Worm (Caenorhabditis elegans) whole organism, L1 larva: Measurements from ENCODE around the gene F56D2.8.
A peak's percentile ranks its signal among the peaks of the same experiment; 100 is the strongest.

ENCODE experiments used
- C04F5.9 ChIP-seq: sonication (generic microtip); optimal IDR thresholded peaks from 2 replicates; lab custom pipeline; 2016; ENCODE audit warnings: missing genetic modification characterization, missing compliant biosample characterization
- C16A3.4 ChIP-seq: fragments of 150-350 bp; optimal IDR thresholded peaks from 2 replicates; lab custom pipeline; 2014; ENCODE audit warnings: missing biosample characterization, missing genetic modification characterization
- C34B4.2 ChIP-seq: sonication (generic microtip); optimal IDR thresholded peaks from 2 replicates; lab custom pipeline; 2017; ENCODE audit warnings: mild to moderate bottlenecking, missing genetic modification characterization, missing compliant biosample characterization
- Y116A8C.19 ChIP-seq: sonication (generic microtip); optimal IDR thresholded peaks from 2 replicates; lab custom pipeline; 2016; ENCODE audit warnings: missing compliant biosample characterization, missing genetic modification characterization, borderline replicate concordance
- aha-1 ChIP-seq: fragments of 150-350 bp; optimal IDR thresholded peaks from 2 replicates; lab custom pipeline; 2014; ENCODE audit warnings: missing biosample characterization, missing genetic modification characterization
- blmp-1 ChIP-seq: fragments of 150-350 bp; optimal IDR thresholded peaks from 2 replicates; lab custom pipeline; 2014; ENCODE audit warnings: missing biosample characterization, missing genetic modification characterization
- ceh-82 ChIP-seq, 3 experiments: fragments of 150-350 bp in 1 of 3; sonication (generic microtip) in 2 of 3; optimal IDR thresholded peaks; 2 replicates each; lab custom pipeline; 2014 to 2017; ENCODE audit warnings: missing biosample characterization in 3 of 3, missing genetic modification characterization in 3 of 3
- ces-1 ChIP-seq: fragments of 150-350 bp; optimal IDR thresholded peaks from 2 replicates; lab custom pipeline; 2014; ENCODE audit warnings: missing biosample characterization, missing genetic modification reagents, missing genetic modification characterization
- dsc-1 ChIP-seq: sonication (generic microtip); optimal IDR thresholded peaks from 2 replicates; lab custom pipeline; 2016; ENCODE audit warnings: mild to moderate bottlenecking, missing genetic modification characterization, missing compliant biosample characterization
- efl-1 ChIP-seq, 4 experiments: fragments of 150-350 bp; optimal IDR thresholded peaks in 3 of 4; peaks in 1 of 4; 1 replicate in 1 of 4; 2 replicates in 3 of 4; lab custom pipeline; 2014; ENCODE audit warnings: missing biosample characterization in 2 of 4, missing genetic modification characterization in 2 of 4, missing genetic modification reagents in 2 of 4
- egl-13 ChIP-seq: sonication (generic microtip); optimal IDR thresholded peaks from 2 replicates; lab custom pipeline; 2016; ENCODE audit warnings: missing genotype, missing genetic modification reagents, missing genetic modification characterization, missing compliant biosample characterization
- elt-2 ChIP-seq: sonication (generic microtip); optimal IDR thresholded peaks from 2 replicates; lab custom pipeline; 2016; ENCODE audit warnings: missing genetic modification characterization, mild to moderate bottlenecking, inconsistent platforms, missing compliant biosample characterization, missing genetic modification reagents
- elt-3 ChIP-seq, 6 experiments: fragments of 150-350 bp in 1 of 6; sonication (generic microtip); optimal IDR thresholded peaks; 2 replicates each; lab custom pipeline; 2017 to 2018; ENCODE audit warnings: missing biosample characterization in 6 of 6, missing genetic modification characterization in 6 of 6, inconsistent platforms in 1 of 6
- fkh-10 ChIP-seq: sonication (generic microtip); optimal IDR thresholded peaks from 2 replicates; lab custom pipeline; 2017; ENCODE audit warnings: missing biosample characterization, missing genetic modification reagents, missing genetic modification characterization
- fkh-8 ChIP-seq: sonication (generic microtip); optimal IDR thresholded peaks from 2 replicates; lab custom pipeline; 2016; ENCODE audit warnings: mild to moderate bottlenecking, missing genetic modification characterization, missing compliant biosample characterization
- fos-1 ChIP-seq: fragments of 150-350 bp; optimal IDR thresholded peaks from 2 replicates; lab custom pipeline; 2014; ENCODE audit warnings: missing biosample characterization, missing genetic modification characterization
- grh-1 ChIP-seq: fragments of 200-800 bp; sonication (Bioruptor generic); IDR thresholded peaks from 2 replicates; pipeline ENCODE4 v1.3.6; 2022; ENCODE audit warnings: missing genetic modification reagents, missing genetic modification characterization, missing compliant biosample characterization
- isw-1 ChIP-seq: fragments of 200-800 bp; sonication (Bioruptor generic); IDR thresholded peaks from 2 replicates; pipeline ENCODE4 v1.3.6; 2022; ENCODE audit warnings: missing genetic modification characterization, missing compliant biosample characterization
- jun-1 ChIP-seq: fragments of 150-350 bp; optimal IDR thresholded peaks from 2 replicates; lab custom pipeline; 2014; ENCODE audit warnings: missing biosample characterization, missing genetic modification reagents, missing genetic modification characterization
- lin-13 ChIP-seq: fragments of 150-350 bp; optimal IDR thresholded peaks from 2 replicates; lab custom pipeline; 2014; ENCODE audit warnings: missing biosample characterization, missing genetic modification reagents, missing genetic modification characterization
- lin-14 ChIP-seq: fragments of 200-800 bp; sonication (Bioruptor generic); optimal IDR thresholded peaks from 2 replicates; lab custom pipeline; 2018; ENCODE audit warnings: mild to moderate bottlenecking, missing genetic modification characterization, moderate library complexity, missing compliant biosample characterization
- lin-35 ChIP-seq, 2 experiments: fragments of 150-350 bp; optimal IDR thresholded peaks; 2 replicates each; lab custom pipeline; 2014; ENCODE audit warnings: missing biosample characterization in 2 of 2, missing genetic modification characterization in 2 of 2, missing genetic modification reagents in 2 of 2
- lin-39 ChIP-seq: fragments of 150-350 bp; optimal IDR thresholded peaks from 2 replicates; lab custom pipeline; 2014; ENCODE audit warnings: missing biosample characterization, missing genetic modification reagents, missing genetic modification characterization
- lsy-2 ChIP-seq, 2 experiments: fragments of 150-350 bp; optimal IDR thresholded peaks; 2 replicates each; lab custom pipeline; 2014; ENCODE audit warnings: missing biosample characterization in 2 of 2, missing genetic modification characterization in 2 of 2
- mdl-1 ChIP-seq, 2 experiments: fragments of 150-350 bp; optimal IDR thresholded peaks; 2 replicates each; lab custom pipeline; 2014 to 2017; ENCODE audit warnings: missing biosample characterization in 2 of 2, missing genetic modification characterization in 2 of 2, inconsistent platforms in 1 of 2
- mef-2 ChIP-seq: fragments of 150-350 bp; optimal IDR thresholded peaks from 2 replicates; lab custom pipeline; 2014; ENCODE audit warnings: missing biosample characterization, missing genetic modification characterization
- mep-1 ChIP-seq: fragments of 150-350 bp; optimal IDR thresholded peaks from 2 replicates; lab custom pipeline; 2014; ENCODE audit warnings: missing biosample characterization, missing genetic modification characterization
- nhr-11 ChIP-seq: fragments of 150-350 bp; optimal IDR thresholded peaks from 2 replicates; lab custom pipeline; 2014; ENCODE audit warnings: missing biosample characterization, missing genetic modification characterization
- nhr-19 ChIP-seq: fragments of 200-800 bp; sonication (Bioruptor generic); conservative IDR thresholded peaks from 2 replicates; pipeline ENCODE4 v1.3.6; 2022; ENCODE audit warnings: missing genetic modification characterization, missing compliant biosample characterization
- nhr-20 ChIP-seq: sonication (generic microtip); optimal IDR thresholded peaks from 2 replicates; lab custom pipeline; 2016; ENCODE audit warnings: mild to moderate bottlenecking, missing genetic modification characterization, missing compliant biosample characterization
- nhr-237 ChIP-seq: fragments of 150-350 bp; optimal IDR thresholded peaks from 2 replicates; lab custom pipeline; 2014; ENCODE audit warnings: missing biosample characterization, missing genetic modification characterization
- nhr-47 ChIP-seq: sonication (generic microtip); optimal IDR thresholded peaks from 2 replicates; lab custom pipeline; 2016; ENCODE audit warnings: mild to moderate bottlenecking, missing genetic modification characterization, moderate library complexity, missing compliant biosample characterization
- nhr-71 ChIP-seq: sonication (generic microtip); optimal IDR thresholded peaks from 2 replicates; lab custom pipeline; 2016; ENCODE audit warnings: mild to moderate bottlenecking, missing genetic modification characterization, moderate library complexity, missing compliant biosample characterization
- nhr-84 ChIP-seq: sonication (generic microtip); optimal IDR thresholded peaks from 2 replicates; lab custom pipeline; 2017; ENCODE audit warnings: missing biosample characterization, missing genetic modification characterization
- nhr-85 ChIP-seq: sonication (generic microtip); peaks from one replicate; lab custom pipeline; 2016; ENCODE audit warnings: missing genetic modification characterization, inconsistent platforms, missing compliant biosample characterization
- nhr-90 ChIP-seq: sonication (generic microtip); optimal IDR thresholded peaks from 2 replicates; lab custom pipeline; 2016; ENCODE audit warnings: mild to moderate bottlenecking, missing genetic modification characterization, missing compliant biosample characterization; ENCODE audit not compliant: poor library complexity
- pax-3 ChIP-seq: fragments of 200-800 bp; sonication (Bioruptor generic); optimal IDR thresholded peaks from 2 replicates; lab custom pipeline; 2018; ENCODE audit warnings: mild to moderate bottlenecking, missing genetic modification characterization, moderate library complexity, missing compliant biosample characterization
- pqm-1 ChIP-seq: sonication (generic microtip); optimal IDR thresholded peaks from 3 replicates; lab custom pipeline; 2017; ENCODE audit warnings: missing biosample characterization, missing genetic modification characterization
- snpc-4 ChIP-seq: fragments of 150-350 bp; optimal IDR thresholded peaks from 2 replicates; lab custom pipeline; 2014; ENCODE audit warnings: missing biosample characterization, missing genetic modification characterization
- sox-4 ChIP-seq: sonication (generic microtip); optimal IDR thresholded peaks from 2 replicates; lab custom pipeline; 2016; ENCODE audit warnings: missing genetic modification characterization, missing compliant biosample characterization
- swsn-7 ChIP-seq: sonication (generic microtip); optimal IDR thresholded peaks from 2 replicates; lab custom pipeline; 2016; ENCODE audit warnings: missing genetic modification characterization, missing compliant biosample characterization
- tlp-1 ChIP-seq: fragments of 150-350 bp; optimal IDR thresholded peaks from 2 replicates; lab custom pipeline; 2014; ENCODE audit warnings: missing biosample characterization, missing genetic modification characterization
- unc-62 ChIP-seq: fragments of 150-350 bp; optimal IDR thresholded peaks from 2 replicates; lab custom pipeline; 2014; ENCODE audit warnings: missing biosample characterization, missing genetic modification reagents, missing genetic modification characterization
- zag-1 ChIP-seq: fragments of 150-350 bp; optimal IDR thresholded peaks from 2 replicates; lab custom pipeline; 2014; ENCODE audit warnings: missing biosample characterization, missing genetic modification characterization
- zip-4 ChIP-seq: fragments of 200-800 bp; sonication (Bioruptor generic); optimal IDR thresholded peaks from 2 replicates; lab custom pipeline; 2018; ENCODE audit warnings: mild to moderate bottlenecking, missing genetic modification characterization, moderate library complexity, missing compliant biosample characterization
- ztf-4 ChIP-seq: fragments of 150-350 bp; optimal IDR thresholded peaks from 2 replicates; lab custom pipeline; 2014; ENCODE audit warnings: missing biosample characterization, missing genetic modification characterization

Gene F56D2.8

ce11 chrIII:5623418-5623817, 40.8 kb upstream of the F56D2.8 start (continued):
- TF ChIP-seq grh-1 (GFP tag; lab: Robert Waterston, UW) (no peak), pax-3 (tag; lab: Kevin White, UChicago) (no peak), blmp-1 (no peak), C34B4.2 (no peak), isw-1 (GFP tag; lab: Robert Waterston, UW) (no peak), mdl-1 (tag; optimal IDR thresholded peaks at IDR 0.05; lab: Kevin White, UChicago) (peak in 1 of 2 experiments; percentile 34), pqm-1 (tag; lab: Kevin White, UChicago) (no peak), elt-2 (no peak), sox-4 (tag; lab: Kevin White, UChicago) (no peak), tlp-1 (tag; lab: Kevin White, UChicago) (no peak), C04F5.9 (tag; lab: Kevin White, UChicago) (no peak), ces-1 (GFP tag; lab: Kevin White, UChicago) (no peak), lin-13 (GFP tag; lab: Kevin White, UChicago) (no peak), ztf-4 (tag; lab: Kevin White, UChicago) (no peak), fkh-10 (no peak), jun-1 (tag; lab: Kevin White, UChicago) (no peak)

ce11 chrIII:5622232-5623009, 39.8 kb upstream of the F56D2.8 start:
- TF ChIP-seq efl-1 (optimal IDR thresholded peaks at IDR 0.05; lab: Kevin White, UChicago), result no peak
- peak in 1 of 2 experiments; percentile 29 for TF ChIP-seq efl-1 (GFP tag; optimal IDR thresholded peaks at IDR 0.05 in 1 of 2; lab: Kevin White, UChicago)
- TF ChIP-seq lin-39 (tag; lab: Kevin White, UChicago), result no peak
- TF ChIP-seq mep-1, result peak; percentile 10
- peak; percentile 55 for TF ChIP-seq lin-14 (GFP tag; lab: Kevin White, UChicago)
- TF ChIP-seq nhr-71 (tag; lab: Kevin White, UChicago), result peak; percentile 8
- TF ChIP-seq Y116A8C.19 (tag; lab: Kevin White, UChicago), result no peak
- TF ChIP-seq nhr-47, result peak; percentile 0
- no peak for TF ChIP-seq zag-1 (tag; lab: Kevin White, UChicago)
- TF ChIP-seq C16A3.4 (tag; lab: Kevin White, UChicago), result no peak

ce11 chrIII:5621236-5621635, 38.6 kb upstream of the F56D2.8 start:
- TF ChIP-seq nhr-11 (tag; lab: Kevin White, UChicago), result peak; percentile 30
- no peak for TF ChIP-seq nhr-237 (tag; lab: Kevin White, UChicago)
- peak; percentile 63 for TF ChIP-seq jun-1 (tag; lab: Kevin White, UChicago)
- peak; percentile 90 for TF ChIP-seq fkh-8
- peak; percentile 49 to 75 (median 65) for TF ChIP-seq ceh-82 (tag; optimal IDR thresholded peaks at IDR 0.05; lab: Kevin White, UChicago)
- no peak for TF ChIP-seq fkh-10
- TF ChIP-seq fos-1 (tag; lab: Kevin White, UChicago), result peak; percentile 16
- TF ChIP-seq mdl-1 (tag; optimal IDR thresholded peaks at IDR 0.05; lab: Kevin White, UChicago), result peak in 1 of 2 experiments; percentile 46
- TF ChIP-seq unc-62 (GFP tag; lab: Kevin White, UChicago), result no peak
- TF ChIP-seq lin-14 (GFP tag; lab: Kevin White, UChicago), result peak; percentile 98
- TF ChIP-seq isw-1 (GFP tag; lab: Robert Waterston, UW), result peak; percentile 26; the same call in 1 of the 2 replicates
- TF ChIP-seq lsy-2 (tag; optimal IDR thresholded peaks at IDR 0.05; lab: Kevin White, UChicago), result peak; percentile 55 to 64
- no peak for TF ChIP-seq nhr-84 (tag; lab: Kevin White, UChicago)
- peak in 2 of 6 experiments; percentile 4 to 5 for TF ChIP-seq elt-3 (tag; optimal IDR thresholded peaks at IDR 0.05; lab: Kevin White, UChicago)
- peak; percentile 62 to 67 for TF ChIP-seq lin-35 (GFP tag; optimal IDR thresholded peaks at IDR 0.05; lab: Kevin White, UChicago)
- TF ChIP-seq swsn-7, result peak; percentile 63
- peak; percentile 44 for TF ChIP-seq nhr-19
- peak; percentile 33 for TF ChIP-seq ztf-4 (tag; lab: Kevin White, UChicago)
- TF ChIP-seq egl-13 (tag; lab: Kevin White, UChicago), result peak; percentile 70
- TF ChIP-seq nhr-90 (tag; lab: Kevin White, UChicago), result peak; percentile 2
- TF ChIP-seq nhr-20 (tag; lab: Kevin White, UChicago), result peak; percentile 62
- TF ChIP-seq aha-1 (tag; lab: Kevin White, UChicago), result no peak
- no peak for TF ChIP-seq zip-4 (GFP tag; lab: Kevin White, UChicago)
- peak; percentile 63 to 75 for TF ChIP-seq efl-1 (optimal IDR thresholded peaks at IDR 0.05; lab: Kevin White, UChicago)
- peak; percentile 42 to 93 for TF ChIP-seq efl-1 (GFP tag; optimal IDR thresholded peaks at IDR 0.05 in 1 of 2; lab: Kevin White, UChicago)
- TF ChIP-seq nhr-85, result peak; percentile 66
- TF ChIP-seq snpc-4 (tag; lab: Kevin White, UChicago), result peak; percentile 40
- peak; percentile 60 for TF ChIP-seq dsc-1 (tag; lab: Kevin White, UChicago)
- peak; percentile 71 for TF ChIP-seq nhr-47
- TF ChIP-seq nhr-71 (tag; lab: Kevin White, UChicago), result peak; percentile 78
- TF ChIP-seq blmp-1, result peak; percentile 67
- peak; percentile 33 for TF ChIP-seq mef-2
